Fruit fly (Drosophila melanogaster) whole organism, embryonic: ENCODE measurements around the gene CG4733.

Experiments used
- Asciz ChIP-seq: fragments of 200-800 bp; sonication (Bioruptor generic); optimal IDR thresholded peaks from 2 replicates; lab custom pipeline; 2017; ENCODE audit warnings: missing biosample characterization, mild to moderate bottlenecking, missing genetic modification characterization, missing genetic modification reagents
- Atf3 ChIP-seq: fragments of 200-800 bp; sonication (Bioruptor generic); optimal IDR thresholded peaks from 3 replicates; lab custom pipeline; 2016; ENCODE audit warnings: missing biosample characterization, missing genetic modification characterization
- Bgb ChIP-seq: fragments of 200-800 bp; sonication (Bioruptor generic); IDR thresholded peaks from 2 replicates; pipeline ENCODE4 v1.3.6; 2022; ENCODE audit warnings: missing biosample characterization, missing genetic modification characterization; ENCODE audit not compliant: partially characterized antibody
- CG10462 ChIP-seq: fragments of 200-800 bp; sonication (Bioruptor generic); optimal IDR thresholded peaks from 2 replicates; lab custom pipeline; 2016; ENCODE audit warnings: missing biosample characterization, missing genetic modification characterization
- CG11456 ChIP-seq: fragments of 200-800 bp; sonication (Bioruptor generic); IDR thresholded peaks from 3 replicates; pipeline ENCODE4 v1.3.6; 2022; ENCODE audit warnings: missing biosample characterization, missing genetic modification characterization
- CG11560 ChIP-seq: fragments of 200-800 bp; sonication (Bioruptor generic); IDR thresholded peaks from 3 replicates; pipeline ENCODE4 v1.3.6; 2022; ENCODE audit warnings: missing biosample characterization, missing genetic modification characterization
- CG12219 ChIP-seq: fragments of 200-800 bp; sonication (Bioruptor generic); optimal IDR thresholded peaks from 3 replicates; lab custom pipeline; 2018; ENCODE audit warnings: missing biosample characterization, mild to moderate bottlenecking, missing genetic modification characterization
- CG12299 ChIP-seq: fragments of 200-800 bp; sonication (Bioruptor generic); optimal IDR thresholded peaks from 2 replicates; lab custom pipeline; 2018; ENCODE audit warnings: missing biosample characterization, mild to moderate bottlenecking, missing genetic modification characterization
- CG13287 ChIP-seq: fragments of 200-800 bp; sonication (Bioruptor generic); IDR thresholded peaks from 2 replicates; pipeline ENCODE4 v1.3.6; 2022; ENCODE audit warnings: missing biosample characterization, missing genetic modification characterization; ENCODE audit not compliant: partially characterized antibody
- CG15011 ChIP-seq: fragments of 200-800 bp; sonication (Bioruptor generic); optimal IDR thresholded peaks from 3 replicates; lab custom pipeline; 2018; ENCODE audit warnings: missing biosample characterization, mild to moderate bottlenecking, missing genetic modification characterization
- CG15269 ChIP-seq: fragments of 200-800 bp; sonication (Bioruptor generic); optimal IDR thresholded peaks from 2 replicates; lab custom pipeline; 2018; ENCODE audit warnings: missing biosample characterization, mild to moderate bottlenecking, missing genetic modification characterization, moderate library complexity
- CG1603 ChIP-seq: fragments of 200-800 bp; sonication (Bioruptor generic); optimal IDR thresholded peaks from 2 replicates; lab custom pipeline; 2019; ENCODE audit warnings: missing biosample characterization, mild to moderate bottlenecking, missing genetic modification characterization, moderate library complexity
- CG16813 ChIP-seq: fragments of 200-800 bp; sonication (Bioruptor generic); IDR thresholded peaks from 3 replicates; pipeline ENCODE4 v1.3.6; 2022; ENCODE audit warnings: missing biosample characterization, missing genetic modification characterization; ENCODE audit not compliant: partially characterized antibody
- CG18764 ChIP-seq: fragments of 200-800 bp; sonication (Bioruptor generic); optimal IDR thresholded peaks from 3 replicates; lab custom pipeline; 2016; ENCODE audit warnings: missing biosample characterization, missing genetic modification characterization
- CG2129 ChIP-seq: fragments of 200-800 bp; sonication (Bioruptor generic); IDR thresholded peaks from 2 replicates; pipeline ENCODE4 v1.3.6; 2022; ENCODE audit warnings: missing biosample characterization, missing genetic modification characterization; ENCODE audit not compliant: partially characterized antibody
- CG2199 ChIP-seq: fragments of 200-800 bp; sonication (Bioruptor generic); IDR thresholded peaks from 3 replicates; pipeline ENCODE4 v1.3.6; 2022; ENCODE audit warnings: missing biosample characterization, missing genetic modification characterization
- CG4282 ChIP-seq: fragments of 200-800 bp; sonication (Bioruptor generic); optimal IDR thresholded peaks from 2 replicates; lab custom pipeline; 2016; ENCODE audit warnings: missing biosample characterization, missing genetic modification characterization
- CG6175 ChIP-seq: fragments of 200-800 bp; sonication (Bioruptor generic); IDR thresholded peaks from 3 replicates; pipeline ENCODE4 v1.3.6; 2022; ENCODE audit warnings: missing biosample characterization, missing genetic modification characterization
- CG7372 ChIP-seq: fragments of 200-800 bp; sonication (Bioruptor generic); IDR thresholded peaks from 2 replicates; pipeline ENCODE4 v1.3.6; 2022; ENCODE audit warnings: missing biosample characterization, missing genetic modification characterization
- CG8924 ChIP-seq: fragments of 200-800 bp; optimal IDR thresholded peaks from 3 replicates; lab custom pipeline; 2019; ENCODE audit warnings: missing biosample characterization, mild to moderate bottlenecking, missing genetic modification characterization, moderate library complexity
- CG9727 ChIP-seq: fragments of 200-800 bp; sonication (Bioruptor generic); optimal IDR thresholded peaks from 3 replicates; lab custom pipeline; 2017; ENCODE audit warnings: missing biosample characterization, mild to moderate bottlenecking, missing genetic modification characterization
- CG9817 ChIP-seq: fragments of 200-800 bp; sonication (Bioruptor generic); optimal IDR thresholded peaks from 2 replicates; lab custom pipeline; 2018; ENCODE audit warnings: missing biosample characterization, mild to moderate bottlenecking, missing genetic modification characterization, moderate library complexity
- CkIIα-i1 ChIP-seq: fragments of 200-800 bp; sonication (Bioruptor generic); IDR thresholded peaks from 2 replicates; pipeline ENCODE4 v1.3.6; 2022; ENCODE audit warnings: missing biosample characterization, missing genetic modification characterization
- HLH3B ChIP-seq: fragments of 200-800 bp; sonication (Bioruptor generic); IDR thresholded peaks from 2 replicates; pipeline ENCODE4 v1.3.6; 2022; ENCODE audit warnings: missing biosample characterization, missing genetic modification characterization
- HmgZ ChIP-seq: fragments of 200-800 bp; sonication (Bioruptor generic); optimal IDR thresholded peaks from 2 replicates; lab custom pipeline; 2018; ENCODE audit warnings: missing biosample characterization, mild to moderate bottlenecking, missing genetic modification characterization
- Hmx ChIP-seq: fragments of 200-800 bp; sonication (Bioruptor generic); optimal IDR thresholded peaks from 2 replicates; lab custom pipeline; 2016; ENCODE audit warnings: missing biosample characterization, missing genetic modification characterization
- Hr3 ChIP-seq: fragments of 200-800 bp; sonication (Bioruptor generic); optimal IDR thresholded peaks from 3 replicates; lab custom pipeline; 2016; ENCODE audit warnings: missing biosample characterization, missing genetic modification characterization
- Rx ChIP-seq: fragments of 200-800 bp; sonication (Bioruptor generic); IDR thresholded peaks from 2 replicates; pipeline ENCODE4 v1.3.6; 2022; ENCODE audit warnings: missing biosample characterization, missing genetic modification characterization
- Usf ChIP-seq: fragments of 200-800 bp; sonication (Bioruptor generic); optimal IDR thresholded peaks from 2 replicates; lab custom pipeline; 2017; ENCODE audit warnings: missing genotype, missing biosample characterization, missing genetic modification characterization
- Xrp1 ChIP-seq: fragments of 200-800 bp; sonication (Bioruptor generic); IDR thresholded peaks from 2 replicates; pipeline ENCODE4 v1.3.6; 2022; ENCODE audit warnings: missing biosample characterization, missing genetic modification characterization
- ash1 ChIP-seq: fragments of 200-800 bp; sonication (Bioruptor generic); optimal IDR thresholded peaks from 2 replicates; lab custom pipeline; 2018; ENCODE audit warnings: missing biosample characterization, mild to moderate bottlenecking, missing genetic modification characterization
- bsh ChIP-seq, 2 experiments: fragments of 200-800 bp; sonication (Bioruptor generic); optimal IDR thresholded peaks; 2 replicates each; lab custom pipeline; 2017 to 2018; ENCODE audit warnings: mild to moderate bottlenecking in 2 of 2, missing biosample characterization in 2 of 2, missing genetic modification characterization in 2 of 2, moderate library complexity in 1 of 2
- da ChIP-seq: fragments of 200-800 bp; sonication (Bioruptor generic); optimal IDR thresholded peaks from 2 replicates; lab custom pipeline; 2016; ENCODE audit warnings: missing biosample characterization, missing genetic modification characterization
- dmrt11E ChIP-seq: fragments of 200-800 bp; sonication (Bioruptor generic); optimal IDR thresholded peaks from 3 replicates; lab custom pipeline; 2018; ENCODE audit warnings: missing biosample characterization, mild to moderate bottlenecking, missing genetic modification characterization, moderate library complexity
- en ChIP-seq: fragments of 200-800 bp; sonication (Bioruptor generic); optimal IDR thresholded peaks from 2 replicates; lab custom pipeline; 2016; ENCODE audit warnings: missing biosample characterization, missing genetic modification characterization
- gcm ChIP-seq: fragments of 200-800 bp; sonication (Bioruptor generic); optimal IDR thresholded peaks from 2 replicates; lab custom pipeline; 2019; ENCODE audit warnings: missing biosample characterization, mild to moderate bottlenecking, missing genetic modification characterization, moderate library complexity
- hbn ChIP-seq: fragments of 200-800 bp; sonication (Bioruptor generic); IDR thresholded peaks from 2 replicates; pipeline ENCODE4 v1.3.6; 2022; ENCODE audit warnings: missing biosample characterization, missing genetic modification characterization; ENCODE audit not compliant: partially characterized antibody
- her ChIP-seq: fragments of 200-800 bp; sonication (Bioruptor generic); optimal IDR thresholded peaks from 2 replicates; lab custom pipeline; 2016; ENCODE audit warnings: missing biosample characterization, missing genetic modification characterization
- jing ChIP-seq: fragments of 200-800 bp; sonication (Bioruptor generic); optimal IDR thresholded peaks from 2 replicates; lab custom pipeline; 2018; ENCODE audit warnings: missing biosample characterization, mild to moderate bottlenecking, missing genetic modification characterization
- kni ChIP-seq: fragments of 200-800 bp; sonication (Bioruptor generic); optimal IDR thresholded peaks from 3 replicates; lab custom pipeline; 2017; ENCODE audit warnings: mild to moderate bottlenecking, missing biosample characterization, missing genetic modification reagents, missing genetic modification characterization
- peb ChIP-seq: fragments of 200-800 bp; sonication (Bioruptor generic); IDR thresholded peaks from 2 replicates; pipeline ENCODE4 v1.3.6; 2022; ENCODE audit warnings: missing biosample characterization, missing genetic modification characterization
- pros ChIP-seq: fragments of 200-800 bp; sonication (Bioruptor generic); optimal IDR thresholded peaks from 3 replicates; lab custom pipeline; 2019; ENCODE audit warnings: missing biosample characterization, mild to moderate bottlenecking, missing genetic modification characterization, moderate library complexity
- sens-2 ChIP-seq: fragments of 200-800 bp; sonication (Bioruptor generic); IDR thresholded peaks from 2 replicates; pipeline ENCODE4 v1.3.6; 2022; ENCODE audit warnings: missing biosample characterization, missing genetic modification characterization
- slp2 ChIP-seq: fragments of 200-800 bp; sonication (Bioruptor generic); optimal IDR thresholded peaks from 2 replicates; lab custom pipeline; 2016; ENCODE audit warnings: missing biosample characterization, missing genetic modification characterization
- tll ChIP-seq, 2 experiments: fragments of 200-800 bp in 1 of 2; fragments of >200 bp in 1 of 2; sonication (Bioruptor generic) in 1 of 2; optimal IDR thresholded peaks; 2 replicates each; lab custom pipeline; 2017 to 2019; ENCODE audit warnings: missing biosample characterization in 2 of 2, missing genetic modification characterization in 2 of 2, mild to moderate bottlenecking in 1 of 2, moderate library complexity in 1 of 2
- toy ChIP-seq: fragments of 200-800 bp; sonication (Bioruptor generic); IDR thresholded peaks from 2 replicates; pipeline ENCODE4 v1.3.6; 2022; ENCODE audit warnings: missing biosample characterization, missing genetic modification characterization
- twi ChIP-seq: fragments of 200-800 bp; optimal IDR thresholded peaks from 2 replicates; lab custom pipeline; 2019; ENCODE audit warnings: missing biosample characterization, mild to moderate bottlenecking, missing genetic modification characterization, moderate library complexity
- vnd ChIP-seq: fragments of 200-800 bp; sonication (Bioruptor generic); IDR thresholded peaks from 3 replicates; pipeline ENCODE4 v1.3.6; 2022; ENCODE audit warnings: missing biosample characterization, missing genetic modification characterization; ENCODE audit not compliant: partially characterized antibody

The CG4733 gene

DNA sequence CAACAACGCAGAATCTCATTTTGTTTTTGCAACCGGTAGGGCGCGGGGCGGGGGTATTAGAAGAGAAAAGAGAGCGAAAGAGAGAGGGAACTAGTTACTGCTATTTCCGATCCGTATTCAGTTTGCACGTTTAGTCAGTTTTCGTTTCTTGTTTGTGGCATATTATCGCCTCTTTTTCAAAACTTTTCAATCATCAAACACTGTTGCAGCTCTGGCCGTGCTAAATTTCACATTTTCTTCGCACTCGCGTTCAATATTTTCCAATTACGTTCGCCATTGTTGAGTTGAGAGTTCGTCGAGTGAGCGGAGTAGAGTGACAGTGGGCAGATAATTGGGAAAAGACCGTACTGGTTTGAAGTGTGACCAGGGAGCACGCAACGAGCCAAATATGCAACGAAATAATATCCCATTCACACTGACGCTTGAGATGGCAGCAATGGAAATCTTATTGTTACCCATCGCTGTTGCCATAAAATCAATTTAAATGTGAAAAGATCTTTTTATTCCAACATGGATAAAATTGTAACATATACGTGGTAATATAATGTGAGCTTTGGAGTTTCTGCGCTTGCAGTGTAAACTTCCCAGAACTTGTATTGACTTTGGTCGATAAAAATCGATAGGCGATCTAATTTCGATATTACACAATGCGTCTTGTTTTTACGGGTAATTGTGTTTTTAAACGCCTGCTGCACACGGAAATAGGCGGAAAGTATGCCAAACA is 29.3 kb upstream of the CG4733 start, which contains the start of the genes Ire1 and Mrm2 (continued):
- TF ChIP-seq CG9727 (GFP tag; lab: Kevin White, UChicago) (peak; percentile 79), bsh (GFP tag; optimal IDR thresholded peaks at IDR 0.05; lab: Kevin White, UChicago) (peak; percentile 20 to 78), peb (GFP tag; lab: Robert Waterston, UW) (peak; percentile 47; the same call in 1 of the 2 replicates), CG12219 (peak; percentile 6), CG15011 (GFP tag; lab: Kevin White, UChicago) (peak; percentile 26), CG16813 (GFP tag; lab: Robert Waterston, UW) (peak; percentile 72), slp2 (GFP tag; lab: Kevin White, UChicago) (peak; percentile 85), CG13287 (GFP tag; lab: Robert Waterston, UW) (peak; percentile 83), Hmx (GFP tag; lab: Kevin White, UChicago) (peak; percentile 3), da (GFP tag; lab: Kevin White, UChicago) (peak; percentile 70), CG11456 (GFP tag; lab: Robert Waterston, UW) (peak; percentile 89), CG11560 (tag; lab: Robert Waterston, UW) (peak; percentile 64; the same call in 1 of the 3 replicates), Xrp1 (peak; percentile 64; the same call in 1 of the 2 replicates), ash1 (no peak), CG6175 (GFP tag; lab: Robert Waterston, UW) (no peak), Asciz (no peak), toy (GFP tag; lab: Robert Waterston, UW) (no peak; the same call in 1 of the 2 replicates), her (GFP tag; lab: Kevin White, UChicago) (peak; percentile 81), HLH3B (peak; percentile 72), CG12299 (peak; percentile 51), dmrt11E (tag; lab: Kevin White, UChicago) (peak; percentile 83), pros (GFP tag; lab: Kevin White, UChicago) (no peak), twi (peak; percentile 71), CkIIα-i1 (0 out of 2 replicates have a peak, but pooled peaks have one; percentile 29), jing (GFP tag; lab: Kevin White, UChicago) (peak; percentile 59), CG1603 (tag; lab: Kevin White, UChicago) (peak; percentile 94), CG4282 (peak; percentile 77), sens-2 (GFP tag; lab: Robert Waterston, UW) (no peak), CG9817 (peak; percentile 90), CG2129 (GFP tag; lab: Robert Waterston, UW) (peak; percentile 24; the same call in 1 of the 2 replicates), HmgZ (peak; percentile 86), Atf3 (GFP tag; lab: Kevin White, UChicago) (peak; percentile 83), en (peak; percentile 67), vnd (peak; percentile 62; the same call in 2 of the 3 replicates), Usf (GFP tag; lab: Kevin White, UChicago) (peak; percentile 53), kni (peak; percentile 67), Rx (GFP tag; lab: Robert Waterston, UW) (peak; percentile 84), Hr3 (GFP tag; lab: Kevin White, UChicago) (peak; percentile 87), gcm (peak; percentile 17), CG15269 (tag; lab: Kevin White, UChicago) (peak; percentile 79), Bgb (GFP tag; lab: Robert Waterston, UW) (peak; percentile 61), tll (GFP tag; optimal IDR thresholded peaks at IDR 0.05; lab: Kevin White, UChicago) (peak; percentile 75 to 95), CG18764 (GFP tag; lab: Kevin White, UChicago) (peak; percentile 75), CG2199 (no peak), CG8924 (peak; percentile 78), CG7372 (GFP tag; lab: Robert Waterston, UW) (peak; percentile 81), CG10462 (peak; percentile 53), hbn (GFP tag; lab: Robert Waterston, UW) (peak; percentile 53; the same call in 1 of the 2 replicates)
